Fruit fly (Drosophila melanogaster): Measurements from ENCODE around the gene CG6271.

The CG6271 gene

DNA sequence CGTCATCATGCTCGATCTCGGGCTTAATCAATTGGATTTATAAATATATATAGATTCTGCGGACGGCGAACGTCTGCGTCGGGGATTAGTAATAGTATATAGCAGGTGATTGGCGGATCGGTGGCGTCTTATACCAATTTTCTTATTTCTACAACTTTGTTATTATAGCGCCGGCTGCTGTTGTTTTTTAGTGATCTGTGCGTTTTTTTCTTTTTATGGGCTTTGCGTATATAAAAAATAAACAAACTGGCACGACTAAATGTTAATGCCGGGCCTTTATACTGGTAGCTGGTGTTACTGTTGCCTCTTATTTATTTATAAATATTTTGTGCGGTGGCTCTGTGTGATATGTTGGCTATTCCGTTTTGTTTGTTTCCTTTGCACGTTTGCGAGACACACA, 43.3 kb upstream of the CG6271 start (continued):
- TF ChIP-seq CG16779 (tag; optimal IDR thresholded peaks at IDR 0.05) (peak; percentile 26), CG8632 (GFP tag; optimal IDR thresholded peaks at IDR 0.05) (no peak), CG6163 (GFP tag; IDR thresholded peaks at IDR 0.05) (peak; percentile 76), topi (GFP tag; optimal IDR thresholded peaks at IDR 0.05) (no peak), Blimp-1 (GFP tag; optimal IDR thresholded peaks at IDR 0.05) (no peak), CG3919 (GFP tag; optimal IDR thresholded peaks at IDR 0.05) (no peak), CG11762 (GFP tag; optimal IDR thresholded peaks at IDR 0.05; ENCODE audit: insufficient read depth) (no peak), CG11902 (GFP tag; optimal IDR thresholded peaks at IDR 0.05) (no peak), Met (GFP tag; optimal IDR thresholded peaks at IDR 0.05) (no peak), Lpt (GFP tag; optimal IDR thresholded peaks at IDR 0.05) (no peak), dac (GFP tag; optimal IDR thresholded peaks at IDR 0.05) (no peak), ss (GFP tag; optimal IDR thresholded peaks at IDR 0.05) (peak; percentile 36 to 44), fkh (GFP tag; optimal IDR thresholded peaks at IDR 0.05) (peak; percentile 73), lz (GFP tag; optimal IDR thresholded peaks at IDR 0.05) (no peak), dsx (GFP tag; optimal IDR thresholded peaks at IDR 0.05; ENCODE audit: poor library complexity, severe bottlenecking) (peak; percentile 57), CG11294 (GFP tag; IDR thresholded peaks at IDR 0.05) (no peak), CG9139 (GFP tag; optimal IDR thresholded peaks at IDR 0.05) (peak; percentile 13), CG15336 (GFP tag; IDR thresholded peaks at IDR 0.05) (no peak; the same call in 1 of the 2 replicates), CG8119 (GFP tag; IDR thresholded peaks at IDR 0.05) (0 out of 3 replicates have a peak, but pooled peaks have one; percentile 23), Sox102F (GFP tag; optimal IDR thresholded peaks at IDR 0.05) (no peak), net (GFP tag; optimal IDR thresholded peaks at IDR 0.05) (no peak), CG1621 (tag; optimal IDR thresholded peaks at IDR 0.05) (peak; percentile 38), CG10669 (GFP tag; optimal IDR thresholded peaks at IDR 0.05) (no peak), CG32006 (GFP tag; optimal IDR thresholded peaks at IDR 0.05) (no peak), CG34406 (GFP tag; optimal IDR thresholded peaks at IDR 0.05) (no peak), Smox (GFP tag; optimal IDR thresholded peaks at IDR 0.05) (no peak), fd59A (GFP tag; optimal IDR thresholded peaks at IDR 0.05) (no peak)

DNA sequence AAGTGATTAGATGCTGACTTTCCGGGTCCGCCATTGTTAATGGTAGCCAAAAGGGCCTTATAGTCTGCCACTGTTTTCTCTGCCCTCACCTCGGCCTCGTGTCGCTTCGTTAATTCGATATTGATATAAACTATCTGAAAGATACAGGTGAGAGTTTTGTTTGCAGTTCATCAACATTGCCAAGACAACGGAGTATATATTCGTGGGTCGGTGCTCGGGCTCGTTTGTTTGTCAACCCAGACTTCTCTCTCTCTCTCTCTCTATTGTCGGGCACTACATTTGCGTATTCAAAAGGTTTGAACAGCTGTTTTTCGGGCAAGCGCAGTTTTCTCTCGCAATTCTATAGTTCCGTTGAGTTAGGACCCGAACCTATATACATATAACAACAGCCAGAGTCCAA, 41.5 kb upstream of the CG6271 start:
- TF ChIP-seq dsx (GFP tag; optimal IDR thresholded peaks at IDR 0.05; ENCODE audit: poor library complexity, severe bottlenecking) (no peak), fkh (GFP tag; optimal IDR thresholded peaks at IDR 0.05) (peak; percentile 89)

DNA sequence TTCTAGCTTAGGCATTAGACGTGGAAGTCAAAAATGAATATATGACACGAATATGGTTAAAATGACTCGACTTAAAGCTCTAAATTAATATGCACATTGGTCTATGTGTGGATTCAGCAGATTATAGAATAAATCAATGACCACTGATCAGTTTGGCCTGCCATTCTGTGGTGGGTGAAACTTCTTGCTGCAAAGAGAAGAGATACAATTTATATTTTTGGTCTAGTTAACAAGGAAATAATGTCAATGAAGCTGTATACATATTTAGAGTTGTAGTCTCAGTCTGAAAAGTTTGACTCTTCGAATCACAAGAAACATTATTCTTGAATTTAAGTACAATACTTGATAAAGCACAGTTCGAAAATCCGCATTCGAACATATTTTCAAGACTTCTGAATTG, 39.2 kb upstream of the CG6271 start, which contains the start of gene CG43935:
CG43935 (plus strand) TSS at position 301 of the 400 bp plus-strand sequence.
- TF ChIP-seq Eip78C (GFP tag), result no peak
- TF ChIP-seq ss (GFP tag; optimal IDR thresholded peaks at IDR 0.05), result no peak
- TF ChIP-seq eg (GFP tag; IDR thresholded peaks at IDR 0.05), result no peak
- TF ChIP-seq CG31627 (GFP tag; optimal IDR thresholded peaks at IDR 0.05), result no peak
- no peak for TF ChIP-seq OdsH (GFP tag; optimal IDR thresholded peaks at IDR 0.05)
- no peak for TF ChIP-seq CG1621 (tag; optimal IDR thresholded peaks at IDR 0.05)
- no peak for TF ChIP-seq fkh (GFP tag; optimal IDR thresholded peaks at IDR 0.05)
- TF ChIP-seq Gug (GFP tag; IDR thresholded peaks at IDR 0.05), result no peak
- TF ChIP-seq dsx (GFP tag; optimal IDR thresholded peaks at IDR 0.05; ENCODE audit: poor library complexity, severe bottlenecking), result no peak
- TF ChIP-seq pdm3 (GFP tag; optimal IDR thresholded peaks at IDR 0.05), result no peak
- TF ChIP-seq Met (GFP tag; optimal IDR thresholded peaks at IDR 0.05), result no peak

DNA sequence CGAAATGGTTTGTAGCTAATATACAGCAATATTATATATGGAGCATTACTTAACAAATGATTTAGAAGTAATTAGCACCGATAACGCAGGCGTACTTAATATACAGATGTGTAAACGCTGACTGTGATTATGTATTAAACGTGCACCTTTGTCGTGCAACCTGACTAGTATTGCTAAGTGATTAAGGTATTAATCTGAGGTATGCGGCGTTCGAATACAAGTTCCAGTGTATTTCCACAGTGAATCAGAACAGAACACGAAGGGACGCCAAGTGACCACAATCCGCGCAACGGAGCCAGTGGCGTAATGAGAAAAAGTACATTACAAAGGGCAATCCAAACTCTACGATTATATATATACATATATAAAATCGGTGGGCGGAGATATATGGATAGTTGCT, 38.2 kb upstream of the CG6271 start, which contains the start of gene Nep5:
Nep5 (minus strand) TSS at position 101 of the 400 bp plus-strand sequence.
- TF ChIP-seq CG3032 (tag; optimal IDR thresholded peaks at IDR 0.05), result no peak
- no peak for TF ChIP-seq achi (GFP tag; optimal IDR thresholded peaks at IDR 0.05)
- TF ChIP-seq pdm3 (GFP tag; optimal IDR thresholded peaks at IDR 0.05), result no peak
- no peak for TF ChIP-seq CG9139 (GFP tag; optimal IDR thresholded peaks at IDR 0.05)
- no peak for TF ChIP-seq OdsH (GFP tag; optimal IDR thresholded peaks at IDR 0.05)
- no peak for TF ChIP-seq CG6792 (GFP tag; optimal IDR thresholded peaks at IDR 0.05)
- TF ChIP-seq CG10631 (GFP tag; optimal IDR thresholded peaks at IDR 0.05), result no peak
- TF ChIP-seq topi (GFP tag; optimal IDR thresholded peaks at IDR 0.05), result no peak

Measured in whole organism, prepupa.